Worm (Caenorhabditis elegans) whole organism, L4 larva: ENCODE measurements around the gene ncr-1.

Source experiments
- F26F4.8 ChIP-seq: fragments of 200-800 bp; sonication (Bioruptor generic); conservative IDR thresholded peaks from 2 replicates; pipeline ENCODE4 v1.3.6; 2022; ENCODE audit warnings: missing genetic modification characterization, missing compliant biosample characterization
- F37D6.2 ChIP-seq: sonication (generic microtip); optimal IDR thresholded peaks from 2 replicates; lab custom pipeline; 2016; ENCODE audit warnings: mild to moderate bottlenecking, missing genetic modification characterization, missing compliant biosample characterization
- T20F7.1 ChIP-seq: fragments of 200-800 bp; sonication (Bioruptor generic); optimal IDR thresholded peaks from 2 replicates; lab custom pipeline; 2018; ENCODE audit warnings: mild to moderate bottlenecking, missing genetic modification characterization, missing compliant biosample characterization
- T26A8.4 ChIP-seq: fragments of 200-800 bp; sonication (Bioruptor generic); IDR thresholded peaks from 2 replicates; pipeline ENCODE4 v1.3.6; 2022; ENCODE audit warnings: missing genetic modification characterization, missing compliant biosample characterization
- Y48G9A.11 ChIP-seq: fragments of 200-800 bp; sonication (Bioruptor generic); IDR thresholded peaks from 2 replicates; pipeline ENCODE4 v1.3.6; 2022; ENCODE audit warnings: missing genetic modification reagents, missing genetic modification characterization, missing compliant biosample characterization
- ZK337.2 ChIP-seq: fragments of 200-800 bp; sonication (Bioruptor generic); IDR thresholded peaks from 2 replicates; pipeline ENCODE4 v1.3.6; 2022; ENCODE audit warnings: missing genetic modification reagents, missing genetic modification characterization, missing compliant biosample characterization
- ZK546.5 ChIP-seq, 2 experiments: sonication (generic microtip); optimal IDR thresholded peaks; 2 replicates each; lab custom pipeline; 2017; ENCODE audit warnings: missing biosample characterization in 2 of 2, missing genetic modification characterization in 2 of 2
- ama-1 ChIP-seq: fragments of 150-350 bp; optimal IDR thresholded peaks from 2 replicates; lab custom pipeline; 2014; ENCODE audit warnings: inconsistent platforms, mixed read lengths
- arid-1 ChIP-seq: fragments of 200-800 bp; sonication (Bioruptor generic); conservative IDR thresholded peaks from 2 replicates; pipeline ENCODE4 v1.3.6; 2022; ENCODE audit warnings: missing genetic modification reagents, missing genetic modification characterization, missing compliant biosample characterization
- attf-4 ChIP-seq: sonication (generic microtip); optimal IDR thresholded peaks from 3 replicates; lab custom pipeline; 2017; ENCODE audit warnings: missing biosample characterization, missing genetic modification characterization
- ceh-20 ChIP-seq: fragments of 200-800 bp; sonication (Bioruptor generic); IDR thresholded peaks from 2 replicates; pipeline ENCODE4 v1.3.6; 2022; ENCODE audit warnings: missing genetic modification reagents, missing genetic modification characterization, missing compliant biosample characterization
- cey-2 ChIP-seq: sonication (generic microtip); optimal IDR thresholded peaks from 3 replicates; lab custom pipeline; 2017; ENCODE audit warnings: missing genetic modification characterization, mild to moderate bottlenecking, missing compliant biosample characterization, antibody characterized with exemption, borderline replicate concordance; ENCODE audit not compliant: insufficient read depth
- daf-12 ChIP-seq: fragments of 150-350 bp; optimal IDR thresholded peaks from 2 replicates; lab custom pipeline; 2014; ENCODE audit warnings: missing biosample characterization, missing genetic modification reagents, missing genetic modification characterization
- daf-16 ChIP-seq, 3 experiments: sonication (generic microtip); optimal IDR thresholded peaks; 2 replicates each; lab custom pipeline; 2016 to 2017; ENCODE audit warnings: missing genetic modification characterization in 3 of 3, missing genetic modification reagents in 3 of 3, mild to moderate bottlenecking in 2 of 3, missing compliant biosample characterization in 2 of 3, missing biosample characterization in 1 of 3, moderate library complexity in 1 of 3
- daf-19 ChIP-seq: fragments of 200-800 bp; sonication (Bioruptor generic); conservative IDR thresholded peaks from 2 replicates; pipeline ENCODE4 v1.3.6; 2022; ENCODE audit warnings: missing genetic modification characterization, missing compliant biosample characterization
- dmd-8 ChIP-seq: fragments of 200-800 bp; sonication (Bioruptor generic); IDR thresholded peaks from 2 replicates; pipeline ENCODE4 v1.3.6; 2022; ENCODE audit warnings: missing genetic modification characterization, missing compliant biosample characterization
- dmd-9 ChIP-seq: fragments of 200-800 bp; sonication (Bioruptor generic); IDR thresholded peaks from 2 replicates; pipeline ENCODE4 v1.3.6; 2022; ENCODE audit warnings: missing genetic modification reagents, missing genetic modification characterization, missing compliant biosample characterization
- dpl-1 ChIP-seq: fragments of 150-350 bp; optimal IDR thresholded peaks from 2 replicates; lab custom pipeline; 2014; ENCODE audit warnings: missing biosample characterization, missing genetic modification reagents, missing genetic modification characterization
- egl-27 ChIP-seq: sonication (generic microtip); optimal IDR thresholded peaks from 3 replicates; lab custom pipeline; 2017; ENCODE audit warnings: missing biosample characterization, missing genetic modification reagents, missing genetic modification characterization
- fos-1 ChIP-seq: fragments of 150-350 bp; optimal IDR thresholded peaks from 2 replicates; lab custom pipeline; 2014; ENCODE audit warnings: missing biosample characterization, missing genetic modification characterization
- lin-1 ChIP-seq: fragments of 200-800 bp; sonication (Bioruptor generic); IDR thresholded peaks from 2 replicates; pipeline ENCODE4 v1.3.6; 2022; ENCODE audit warnings: missing genetic modification reagents, missing genetic modification characterization, missing compliant biosample characterization
- nhr-10 ChIP-seq: fragments of 150-350 bp; optimal IDR thresholded peaks from 2 replicates; lab custom pipeline; 2014; ENCODE audit warnings: missing biosample characterization, missing genetic modification characterization
- nhr-102 ChIP-seq: sonication (generic microtip); optimal IDR thresholded peaks from 2 replicates; lab custom pipeline; 2016; ENCODE audit warnings: mild to moderate bottlenecking, missing genetic modification characterization, moderate library complexity, missing compliant biosample characterization
- nhr-237 ChIP-seq: sonication (generic microtip); optimal IDR thresholded peaks from 2 replicates; lab custom pipeline; 2017; ENCODE audit warnings: missing biosample characterization, missing genetic modification characterization
- nhr-25 ChIP-seq: sonication (generic microtip); optimal IDR thresholded peaks from 2 replicates; lab custom pipeline; 2017; ENCODE audit warnings: missing genetic modification characterization, mild to moderate bottlenecking, missing compliant biosample characterization, antibody characterized with exemption, moderate library complexity, borderline replicate concordance; ENCODE audit not compliant: insufficient read depth
- nhr-41 ChIP-seq: fragments of 200-800 bp; sonication (Bioruptor generic); IDR thresholded peaks from 2 replicates; pipeline ENCODE4 v1.3.6; 2022; ENCODE audit warnings: missing genetic modification reagents, missing genetic modification characterization, missing compliant biosample characterization
- nhr-48 ChIP-seq: sonication (generic microtip); optimal IDR thresholded peaks from 2 replicates; lab custom pipeline; 2016; ENCODE audit warnings: mild to moderate bottlenecking, missing genetic modification characterization, missing compliant biosample characterization
- nhr-76 ChIP-seq: fragments of 150-350 bp; optimal IDR thresholded peaks from 2 replicates; lab custom pipeline; 2014; ENCODE audit warnings: missing biosample characterization, missing genetic modification characterization
- pha-4 ChIP-seq, 2 experiments: fragments of 150-350 bp in 1 of 2; fragments of 200-800 bp in 1 of 2; sonication (Bioruptor generic) in 1 of 2; IDR thresholded peaks in 1 of 2; optimal IDR thresholded peaks in 1 of 2; 2 replicates each; pipeline versions ENCODE4 v1.3.6 to Lab custom; 2014 to 2022; ENCODE audit warnings: missing genetic modification characterization in 2 of 2, missing genetic modification reagents in 2 of 2, missing biosample characterization in 1 of 2, missing compliant biosample characterization in 1 of 2
- php-3 ChIP-seq: fragments of 200-800 bp; sonication (Bioruptor generic); IDR thresholded peaks from 2 replicates; pipeline ENCODE4 v1.3.6; 2022; ENCODE audit warnings: missing genetic modification reagents, missing genetic modification characterization, missing compliant biosample characterization
- pqm-1 ChIP-seq: sonication (generic microtip); optimal IDR thresholded peaks from 2 replicates; lab custom pipeline; 2017; ENCODE audit warnings: missing biosample characterization, missing genetic modification characterization
- saeg-2 ChIP-seq: fragments of 200-800 bp; sonication (Bioruptor generic); IDR thresholded peaks from 2 replicates; pipeline ENCODE4 v1.3.6; 2022; ENCODE audit warnings: missing genetic modification reagents, missing genetic modification characterization, missing compliant biosample characterization
- sdz-12 ChIP-seq: fragments of 200-800 bp; sonication (Bioruptor generic); optimal IDR thresholded peaks from 2 replicates; lab custom pipeline; 2018; ENCODE audit warnings: mild to moderate bottlenecking, missing genetic modification characterization, missing compliant biosample characterization
- skn-1 ChIP-seq: fragments of 150-350 bp; optimal IDR thresholded peaks from 2 replicates; lab custom pipeline; 2014; ENCODE audit warnings: missing biosample characterization, missing genetic modification characterization
- spr-3 ChIP-seq: fragments of 200-800 bp; sonication (Bioruptor generic); optimal IDR thresholded peaks from 2 replicates; lab custom pipeline; 2018; ENCODE audit warnings: mild to moderate bottlenecking, missing genetic modification characterization, missing compliant biosample characterization
- tag-97 ChIP-seq: fragments of 200-800 bp; sonication (Bioruptor generic); IDR thresholded peaks from 2 replicates; pipeline ENCODE4 v1.3.6; 2022; ENCODE audit warnings: missing genetic modification characterization, missing compliant biosample characterization
- tra-1 ChIP-seq: fragments of 200-800 bp; sonication (Bioruptor generic); IDR thresholded peaks from 2 replicates; pipeline ENCODE4 v1.3.6; 2022; ENCODE audit warnings: missing genetic modification reagents, missing genetic modification characterization, missing compliant biosample characterization
- unc-39 ChIP-seq: sonication (generic microtip); optimal IDR thresholded peaks from 2 replicates; lab custom pipeline; 2017; ENCODE audit warnings: missing biosample characterization, missing genetic modification characterization
- vab-7 ChIP-seq: fragments of 200-800 bp; sonication (Bioruptor generic); IDR thresholded peaks from 2 replicates; pipeline ENCODE4 v1.3.6; 2022; ENCODE audit warnings: missing genetic modification reagents, missing genetic modification characterization, missing compliant biosample characterization
- zag-1 ChIP-seq: fragments of 150-350 bp; optimal IDR thresholded peaks from 2 replicates; lab custom pipeline; 2014; ENCODE audit warnings: missing biosample characterization, missing genetic modification characterization
- zfp-2 ChIP-seq: sonication (generic microtip); optimal IDR thresholded peaks from 2 replicates; lab custom pipeline; 2016; ENCODE audit warnings: mild to moderate bottlenecking, missing genetic modification characterization, missing compliant biosample characterization
- zfp-3 ChIP-seq: fragments of 200-800 bp; sonication (Bioruptor generic); conservative IDR thresholded peaks from 2 replicates; pipeline ENCODE4 v1.3.6; 2022; ENCODE audit warnings: missing genetic modification reagents, missing genetic modification characterization, missing compliant biosample characterization

The ncr-1 gene

ce11 chrX:4444073-4444472 is 44.6 kb downstream of the ncr-1 start (continued):
- TF ChIP-seq tag-97 (GFP tag; lab: Robert Waterston, UW) (no peak), fos-1 (tag; lab: Kevin White, UChicago) (no peak), lin-1 (GFP tag; lab: Robert Waterston, UW) (0 out of 2 replicates have a peak, but pooled peaks have one; percentile 52), nhr-10 (tag; lab: Kevin White, UChicago) (no peak), ama-1 (no peak), ZK546.5 (tag; optimal IDR thresholded peaks at IDR 0.05; lab: Kevin White, UChicago) (no peak), skn-1 (tag; lab: Kevin White, UChicago) (no peak), dmd-8 (GFP tag; lab: Robert Waterston, UW) (peak; percentile 78), Y48G9A.11 (GFP tag; lab: Robert Waterston, UW) (peak; percentile 29), T20F7.1 (GFP tag; lab: Kevin White, UChicago) (peak; percentile 29), T26A8.4 (peak; percentile 83), egl-27 (tag; lab: Kevin White, UChicago) (no peak), F26F4.8 (GFP tag; lab: Robert Waterston, UW) (peak; percentile 93), arid-1 (peak; percentile 82), saeg-2 (GFP tag; lab: Robert Waterston, UW) (no peak), cey-2 (tag; lab: Kevin White, UChicago) (no peak), spr-3 (GFP tag; lab: Kevin White, UChicago) (no peak), daf-12 (no peak), F37D6.2 (peak; percentile 1), attf-4 (no peak), vab-7 (GFP tag; lab: Robert Waterston, UW) (peak; percentile 74), zfp-3 (0 out of 2 replicates have a peak, but pooled peaks have one; percentile 52)

- TF ChIP-seq nhr-102 (tag; lab: Kevin White, UChicago) = no peak
- TF ChIP-seq nhr-76 (tag; lab: Kevin White, UChicago) = no peak
- no peak for TF ChIP-seq nhr-48
- no peak for TF ChIP-seq attf-4
- TF ChIP-seq php-3 (GFP tag; lab: Robert Waterston, UW) = no peak
- TF ChIP-seq ZK337.2 = no peak
- TF ChIP-seq zfp-2 = no peak
- no peak for TF ChIP-seq cey-2 (tag; lab: Kevin White, UChicago)
- TF ChIP-seq zag-1 (tag; lab: Kevin White, UChicago) = no peak
- no peak for TF ChIP-seq dpl-1 (GFP tag; lab: Kevin White, UChicago)
- TF ChIP-seq nhr-41 (GFP tag; lab: Robert Waterston, UW) = no peak
- no peak for TF ChIP-seq pqm-1 (tag; lab: Kevin White, UChicago)
- no peak for TF ChIP-seq tra-1 (GFP tag; lab: Robert Waterston, UW)
- no peak for TF ChIP-seq daf-19 (GFP tag; lab: Robert Waterston, UW)
- no peak for TF ChIP-seq sdz-12 (GFP tag; lab: Kevin White, UChicago)
- no peak for TF ChIP-seq nhr-25 (tag; lab: Kevin White, UChicago)
- TF ChIP-seq unc-39 = no peak
- no peak for TF ChIP-seq nhr-237 (tag; lab: Kevin White, UChicago)
Observed at ce11 chrX:4440641-4441040, 48.0 kb downstream of the ncr-1 start, which contains the start of gene F15A8.1. Gene F15A8.1 (plus strand): TSS chrX:4440941.

- TF ChIP-seq nhr-41 (GFP tag; lab: Robert Waterston, UW) (no peak), pha-4 (GFP tag; IDR thresholded peaks at IDR 0.05; lab: Robert Waterston, UW) (no peak), pha-4 (tag; optimal IDR thresholded peaks at IDR 0.05; lab: Kevin White, UChicago) (peak; percentile 61), dmd-9 (GFP tag; lab: Robert Waterston, UW) (no peak), daf-16 (GFP tag; optimal IDR thresholded peaks at IDR 0.05; lab: Kevin White, UChicago) (no peak), daf-16 (tag; optimal IDR thresholded peaks at IDR 0.05; lab: Kevin White, UChicago) (peak; percentile 80), ceh-20 (GFP tag; lab: Robert Waterston, UW) (no peak), vab-7 (GFP tag; lab: Robert Waterston, UW) (no peak)
Observed at ce11 chrX:4439616-4440015, 49.0 kb downstream of the ncr-1 start.
